Worm (Caenorhabditis elegans): ENCODE measurements around the gene npax-3.
A peak's percentile ranks its signal among the peaks of the same experiment; 100 is the strongest.

Gene npax-3

DNA sequence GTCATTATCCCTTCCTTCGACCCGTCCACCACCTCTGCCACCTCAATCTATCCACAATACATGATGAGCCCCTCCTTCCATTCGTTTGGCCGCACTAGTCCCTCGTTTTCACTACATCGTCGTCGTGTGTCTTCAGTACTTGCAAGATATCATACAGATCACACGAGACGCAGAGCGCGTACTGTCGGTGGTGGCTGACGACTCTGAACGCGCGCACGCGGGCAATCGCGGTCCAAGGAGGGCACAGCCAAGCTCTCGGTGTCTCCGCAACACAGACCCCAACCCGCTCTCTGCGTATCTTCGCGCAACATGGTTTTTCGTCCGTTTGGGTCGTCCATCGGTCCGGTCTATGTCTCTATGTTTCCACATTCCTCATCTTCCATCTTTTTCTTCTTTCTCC, 10.9 kb downstream of the npax-3 start:
- no peak for TF ChIP-seq dmd-4 (tag; optimal IDR thresholded peaks at IDR 0.05)
- no peak for TF ChIP-seq sma-3 (GFP tag; optimal IDR thresholded peaks at IDR 0.05)
- TF ChIP-seq sem-4 (tag; optimal IDR thresholded peaks at IDR 0.05) = no peak
- TF ChIP-seq nhr-12 (tag; optimal IDR thresholded peaks at IDR 0.05) = no peak
- TF ChIP-seq nhr-6 (tag; optimal IDR thresholded peaks at IDR 0.05) = no peak
- no peak for TF ChIP-seq egl-27 (tag; optimal IDR thresholded peaks at IDR 0.05)
- TF ChIP-seq nhr-129 (tag; optimal IDR thresholded peaks at IDR 0.05) = peak; percentile 32
- no peak for TF ChIP-seq sma-9 (GFP tag; optimal IDR thresholded peaks at IDR 0.05)
- TF ChIP-seq sma-9 (tag; optimal IDR thresholded peaks at IDR 0.05) = no peak
- no peak for TF ChIP-seq elt-3 (tag; optimal IDR thresholded peaks at IDR 0.05)
- no peak for TF ChIP-seq ztf-4 (tag; optimal IDR thresholded peaks at IDR 0.05)
- TF ChIP-seq lin-13 (GFP tag; optimal IDR thresholded peaks at IDR 0.05) = no peak
- peak in 1 of 2 experiments; percentile 12 for TF ChIP-seq mdl-1 (tag; optimal IDR thresholded peaks at IDR 0.05)
- TF ChIP-seq unc-55 (GFP tag; optimal IDR thresholded peaks at IDR 0.05) = peak; percentile 10
- TF ChIP-seq peb-1 (tag; optimal IDR thresholded peaks at IDR 0.05) = peak; percentile 91
- no peak for TF ChIP-seq nhr-10 (tag; optimal IDR thresholded peaks at IDR 0.05)
- no peak for TF ChIP-seq Y55F3AM.14 (GFP tag; optimal IDR thresholded peaks at IDR 0.05)
- no peak for TF ChIP-seq zag-1 (tag; optimal IDR thresholded peaks at IDR 0.05)
- no peak for TF ChIP-seq elt-1 (tag; optimal IDR thresholded peaks at IDR 0.05)
- no peak for TF ChIP-seq nhr-77 (tag; optimal IDR thresholded peaks at IDR 0.05)
- TF ChIP-seq unc-62 (GFP tag; optimal IDR thresholded peaks at IDR 0.05) = no peak
- no peak for TF ChIP-seq ztf-1 (GFP tag; conservative IDR thresholded peaks at IDR 0.05)
- TF ChIP-seq alr-1 (tag; optimal IDR thresholded peaks at IDR 0.05) = no peak
- no peak for TF ChIP-seq ama-1 (optimal IDR thresholded peaks at IDR 0.05)
- no peak for TF ChIP-seq nhr-25 (tag; optimal IDR thresholded peaks at IDR 0.05)
- TF ChIP-seq aly-2 (tag; optimal IDR thresholded peaks at IDR 0.05) = no peak
- TF ChIP-seq lin-39 (tag; optimal IDR thresholded peaks at IDR 0.05) = no peak
- TF ChIP-seq F13H6.1 (tag; optimal IDR thresholded peaks at IDR 0.05) = no peak
- TF ChIP-seq crh-2 (tag; optimal IDR thresholded peaks at IDR 0.05) = no peak
- peak; percentile 14 for TF ChIP-seq C34F6.9 (tag; optimal IDR thresholded peaks at IDR 0.05)
- TF ChIP-seq nhr-23 (tag; optimal IDR thresholded peaks at IDR 0.05) = no peak
- no peak for TF ChIP-seq ceh-82 (tag; optimal IDR thresholded peaks at IDR 0.05)
- no peak for TF ChIP-seq snpc-4 (tag; optimal IDR thresholded peaks at IDR 0.05)
- no peak for TF ChIP-seq skn-1 (tag; optimal IDR thresholded peaks at IDR 0.05)
- peak; percentile 3 for TF ChIP-seq nhr-21 (tag; optimal IDR thresholded peaks at IDR 0.05)
- TF ChIP-seq lsy-2 (tag; optimal IDR thresholded peaks at IDR 0.05) = no peak
- TF ChIP-seq nhr-237 (tag; optimal IDR thresholded peaks at IDR 0.05) = no peak
- TF ChIP-seq gmeb-1 (tag; optimal IDR thresholded peaks at IDR 0.05) = no peak
- TF ChIP-seq ceh-16 (tag; optimal IDR thresholded peaks at IDR 0.05) = no peak
- TF ChIP-seq nhr-11 (tag; optimal IDR thresholded peaks at IDR 0.05) = no peak
- TF ChIP-seq fos-1 (tag; optimal IDR thresholded peaks at IDR 0.05) = peak; percentile 11
- TF ChIP-seq R02D3.7 (tag; optimal IDR thresholded peaks at IDR 0.05) = no peak
- no peak for TF ChIP-seq unc-39 (tag; optimal IDR thresholded peaks at IDR 0.05)
- no peak for TF ChIP-seq mbf-1 (tag; optimal IDR thresholded peaks at IDR 0.05)
- no peak for TF ChIP-seq mab-5 (tag; optimal IDR thresholded peaks at IDR 0.05)
- TF ChIP-seq lin-11 (tag; optimal IDR thresholded peaks at IDR 0.05) = no peak
- no peak for TF ChIP-seq ztf-11 (tag; optimal IDR thresholded peaks at IDR 0.05)
- peak; percentile 66 for TF ChIP-seq blmp-1 (tag; optimal IDR thresholded peaks at IDR 0.05; ENCODE audit: insufficient read depth)
- no peak for TF ChIP-seq ZK546.5 (tag; optimal IDR thresholded peaks at IDR 0.05)

DNA sequence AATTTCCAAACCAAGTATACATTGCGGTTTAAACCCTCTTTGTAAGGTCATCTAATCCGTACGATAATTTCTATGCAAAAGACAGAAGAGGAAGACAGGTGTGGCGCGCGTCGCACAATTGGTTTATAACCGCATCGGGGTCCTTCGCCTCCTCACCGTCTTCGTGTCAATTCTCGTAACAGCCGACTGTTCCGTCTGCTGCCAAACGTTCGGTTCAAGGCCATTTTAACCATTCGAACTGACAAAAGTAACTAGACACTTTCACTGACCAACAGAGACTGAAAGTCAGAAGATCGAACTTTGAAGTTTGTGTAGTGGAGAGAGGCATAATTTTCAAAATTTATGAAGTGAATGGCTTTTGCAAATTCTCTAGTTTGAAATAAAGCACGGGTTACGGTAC, 12.0 kb downstream of the npax-3 start:
- TF ChIP-seq nhr-10 (tag; optimal IDR thresholded peaks at IDR 0.05) (no peak), blmp-1 (tag; optimal IDR thresholded peaks at IDR 0.05; ENCODE audit: insufficient read depth) (peak; percentile 84), nhr-23 (tag; optimal IDR thresholded peaks at IDR 0.05) (no peak), nhr-25 (tag; optimal IDR thresholded peaks at IDR 0.05) (peak; percentile 57)

Measured in whole organism, L2 larva.